Fruit fly (Drosophila melanogaster): ENCODE results near the gene ssx.

ssx gene

DNA sequence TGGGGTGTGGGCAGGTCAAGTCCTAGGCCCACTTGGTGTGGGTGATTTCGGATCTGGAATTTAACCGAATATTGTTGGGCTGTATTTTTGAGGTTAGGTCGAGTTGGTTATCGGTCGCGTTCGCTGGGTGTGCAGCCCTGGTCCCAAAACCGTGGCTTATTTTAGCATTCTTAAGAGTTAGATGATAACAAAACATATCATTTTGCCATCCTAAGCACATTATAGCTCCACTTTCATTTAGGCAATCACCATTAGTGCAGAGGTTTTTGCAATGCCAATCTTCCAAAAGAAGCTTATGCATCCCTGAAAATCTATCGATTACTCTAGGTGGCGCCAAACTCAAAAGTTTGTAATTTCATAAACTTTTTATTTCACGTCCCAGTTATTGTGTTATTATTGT is 21.1 kb upstream of the ssx start, which contains the start of gene MTPAP (continued):
- TF ChIP-seq CG32532 (GFP tag; IDR thresholded peaks at IDR 0.05): no peak
- TF ChIP-seq CG30431 (GFP tag; optimal IDR thresholded peaks at IDR 0.05): no peak
- no peak for TF ChIP-seq ham (GFP tag; IDR thresholded peaks at IDR 0.05)
- no peak for TF ChIP-seq shn (GFP tag; optimal IDR thresholded peaks at IDR 0.05)
- no peak for TF ChIP-seq CG6272 (GFP tag; IDR thresholded peaks at IDR 0.05)
- peak; percentile 14 for TF ChIP-seq CG33557 (GFP tag; optimal IDR thresholded peaks at IDR 0.05)
- TF ChIP-seq TFAM (GFP tag; optimal IDR thresholded peaks at IDR 0.05): no peak
- TF ChIP-seq CG7928 (GFP tag; optimal IDR thresholded peaks at IDR 0.05): peak; percentile 97
- TF ChIP-seq en (GFP tag; optimal IDR thresholded peaks at IDR 0.05): no peak
- no peak for TF ChIP-seq CG8359 (GFP tag; optimal IDR thresholded peaks at IDR 0.05; ENCODE audit: borderline replicate concordance)
- TF ChIP-seq cwo (GFP tag; optimal IDR thresholded peaks at IDR 0.05): no peak
- TF ChIP-seq cas (GFP tag; IDR thresholded peaks at IDR 0.05): no peak
- no peak for TF ChIP-seq CG7556 (GFP tag; optimal IDR thresholded peaks at IDR 0.05)
- no peak for TF ChIP-seq sisA (GFP tag; IDR thresholded peaks at IDR 0.05)
- TF ChIP-seq Usf (GFP tag; optimal IDR thresholded peaks at IDR 0.05): no peak
- TF ChIP-seq Sry-β (GFP tag; optimal IDR thresholded peaks at IDR 0.05): no peak
- no peak for TF ChIP-seq CG17361 (GFP tag; IDR thresholded peaks at IDR 0.05)
- no peak for TF ChIP-seq CkIIα-i1 (GFP tag; IDR thresholded peaks at IDR 0.05)
- TF ChIP-seq fu2 (GFP tag; optimal IDR thresholded peaks at IDR 0.05): no peak
- no peak for TF ChIP-seq CG4328 (GFP tag; optimal IDR thresholded peaks at IDR 0.05)
- TF ChIP-seq salm (tag; optimal IDR thresholded peaks at IDR 0.05): no peak
- TF ChIP-seq yki (optimal IDR thresholded peaks at IDR 0.05): no peak
- no peak for TF ChIP-seq CG10431 (GFP tag; optimal IDR thresholded peaks at IDR 0.05)
- TF ChIP-seq CG16815 (GFP tag; optimal IDR thresholded peaks at IDR 0.05): no peak
- no peak for TF ChIP-seq pum (GFP tag; optimal IDR thresholded peaks at IDR 0.05)
- no peak for TF ChIP-seq Abd-B (GFP tag; optimal IDR thresholded peaks at IDR 0.05)
- no peak for TF ChIP-seq CG17568 (GFP tag; optimal IDR thresholded peaks at IDR 0.05)
- TF ChIP-seq CG18262 (tag; optimal IDR thresholded peaks at IDR 0.05): no peak
- no peak for TF ChIP-seq CG13624 (GFP tag; optimal IDR thresholded peaks at IDR 0.05)
- TF ChIP-seq Nf-YA (GFP tag; IDR thresholded peaks at IDR 0.05): no peak
- TF ChIP-seq Mrtf (GFP tag; IDR thresholded peaks at IDR 0.05): no peak
- TF ChIP-seq CG10654 (GFP tag; optimal IDR thresholded peaks at IDR 0.05): no peak
- no peak for TF ChIP-seq Xrp1 (GFP tag; IDR thresholded peaks at IDR 0.05)
- TF ChIP-seq CG10565 (GFP tag; optimal IDR thresholded peaks at IDR 0.05): no peak
- no peak for TF ChIP-seq Eip74EF (GFP tag; optimal IDR thresholded peaks at IDR 0.05)
- TF ChIP-seq luna (GFP tag; optimal IDR thresholded peaks at IDR 0.05): no peak
- TF ChIP-seq z (GFP tag; IDR thresholded peaks at IDR 0.05): no peak
- TF ChIP-seq Oaz (GFP tag; IDR thresholded peaks at IDR 0.05): no peak
- TF ChIP-seq mld (GFP tag; IDR thresholded peaks at IDR 0.05; ENCODE audit: partially characterized antibody): no peak
- peak; percentile 27 for TF ChIP-seq CG10267 (tag; optimal IDR thresholded peaks at IDR 0.05)
- no peak for TF ChIP-seq seq (GFP tag; IDR thresholded peaks at IDR 0.05)
- TF ChIP-seq CG7786 (GFP tag; optimal IDR thresholded peaks at IDR 0.05): no peak
- TF ChIP-seq crp (GFP tag; optimal IDR thresholded peaks at IDR 0.05): peak in 1 of 2 experiments; percentile 22
- TF ChIP-seq tin (GFP tag; optimal IDR thresholded peaks at IDR 0.05): no peak
- no peak for TF ChIP-seq NfI (GFP tag; optimal IDR thresholded peaks at IDR 0.05)
- TF ChIP-seq Aef1 (GFP tag; IDR thresholded peaks at IDR 0.05): no peak
- no peak for TF ChIP-seq Hmx (GFP tag; optimal IDR thresholded peaks at IDR 0.05)
- no peak for TF ChIP-seq CG8281 (tag; optimal IDR thresholded peaks at IDR 0.05)
- TF ChIP-seq disco-r (GFP tag; optimal IDR thresholded peaks at IDR 0.05): no peak
- TF ChIP-seq Blimp-1 (GFP tag; optimal IDR thresholded peaks at IDR 0.05): no peak
- peak; percentile 71 for TF ChIP-seq dm (GFP tag; optimal IDR thresholded peaks at IDR 0.05)
- TF ChIP-seq CG3847 (GFP tag; IDR thresholded peaks at IDR 0.05): no peak
- peak; percentile 83 for TF ChIP-seq Sin3A (optimal IDR thresholded peaks at IDR 0.05)

Measured in whole organism, embryonic.